Fruit fly (Drosophila melanogaster) whole organism, wandering third instar larva: ENCODE data around the gene CG16721.

ENCODE experiments used
- Dif ChIP-seq: fragments of 200-275, 200-300 bp; sonication (Bioruptor generic); optimal IDR thresholded peaks from 2 replicates; lab custom pipeline; 2018; ENCODE audit warnings: missing biosample characterization, missing genetic modification characterization; ENCODE audit not compliant: partially characterized antibody
- Hnf4 ChIP-seq: fragments of 200-800 bp; sonication (Bioruptor generic); optimal IDR thresholded peaks from 2 replicates; lab custom pipeline; 2016; ENCODE audit warnings: missing biosample characterization, mild to moderate bottlenecking, missing genetic modification characterization
- Hr78 ChIP-seq: fragments of >200 bp; optimal IDR thresholded peaks from 2 replicates; lab custom pipeline; 2017; ENCODE audit warnings: missing biosample characterization, missing genetic modification characterization
- Hr83 ChIP-seq: fragments of 200-300 bp; sonication (Bioruptor generic); optimal IDR thresholded peaks from 2 replicates; lab custom pipeline; 2016; ENCODE audit warnings: missing biosample characterization, mild to moderate bottlenecking, missing genetic modification characterization, moderate library complexity; ENCODE audit not compliant: poor library complexity, severe bottlenecking
- Mio ChIP-seq: sonication (Bioruptor generic); optimal IDR thresholded peaks from 2 replicates; lab custom pipeline; 2016; ENCODE audit warnings: missing biosample characterization, missing genetic modification characterization
- N ChIP-seq: fragments of >200 bp; optimal IDR thresholded peaks from 2 replicates; lab custom pipeline; 2018; ENCODE audit warnings: missing biosample characterization, missing external identifiers, missing genetic modification characterization
- OdsH ChIP-seq: fragments of 200-800 bp; sonication (Bioruptor generic); optimal IDR thresholded peaks from 2 replicates; lab custom pipeline; 2016; ENCODE audit warnings: missing biosample characterization, mild to moderate bottlenecking, missing genetic modification characterization
- Rel ChIP-seq, 2 experiments: fragments of 200-800 bp; sonication (Bioruptor generic) in 1 of 2; optimal IDR thresholded peaks; 2 replicates in 1 of 2; 3 replicates in 1 of 2; lab custom pipeline; 2016 to 2019; ENCODE audit warnings: mild to moderate bottlenecking in 2 of 2, missing biosample characterization in 2 of 2, missing genetic modification characterization in 2 of 2, moderate library complexity in 1 of 2
- Sp1 ChIP-seq: fragments of 200-800 bp; sonication (Bioruptor generic); optimal IDR thresholded peaks from 3 replicates; lab custom pipeline; 2019; ENCODE audit warnings: missing biosample characterization, mild to moderate bottlenecking, missing genetic modification characterization, moderate library complexity
- br ChIP-seq: fragments of 200-800 bp; sonication (Bioruptor generic); optimal IDR thresholded peaks from 2 replicates; lab custom pipeline; 2016; ENCODE audit warnings: missing biosample characterization, missing genetic modification characterization
- pan ChIP-seq: fragments of >200 bp; optimal IDR thresholded peaks from 2 replicates; lab custom pipeline; 2017
- psq ChIP-seq: fragments of 200-800 bp; sonication (Bioruptor generic); optimal IDR thresholded peaks from 3 replicates; lab custom pipeline; 2017; ENCODE audit warnings: missing biosample characterization, mild to moderate bottlenecking, missing genetic modification characterization, moderate library complexity

DNA sequence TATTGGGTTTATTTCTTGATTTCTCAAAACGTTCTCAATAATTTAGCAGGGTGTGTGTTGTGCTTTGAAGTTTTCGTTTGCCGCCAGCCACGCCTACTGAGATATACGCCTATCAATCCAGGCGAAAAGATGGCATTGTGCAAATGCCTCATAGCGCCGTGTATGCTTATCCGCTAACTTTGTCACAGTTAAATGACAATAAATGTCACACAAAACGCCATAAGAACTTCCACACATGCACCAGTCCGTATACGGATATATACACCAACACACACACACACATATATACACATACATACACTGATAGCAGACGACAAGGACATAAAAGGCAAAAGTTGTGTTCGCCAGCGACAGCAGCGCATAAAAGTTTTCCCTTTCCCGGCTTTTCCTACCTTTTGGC is 14.6 kb upstream of the CG16721 start, which contains the start of gene CG43137:
- TF ChIP-seq Hr83 (GFP tag; lab: Kevin White, UChicago): no peak
- TF ChIP-seq Mio (GFP tag; lab: Kevin White, UChicago): no peak
- no peak for TF ChIP-seq Rel (GFP tag; optimal IDR thresholded peaks at IDR 0.05; lab: Kevin White, UChicago)
- no peak for TF ChIP-seq Rel (tag; optimal IDR thresholded peaks at IDR 0.05; lab: Kevin White, UChicago)
- no peak for TF ChIP-seq Hr78 (GFP tag; lab: Kevin White, UChicago)
- TF ChIP-seq pan (lab: Kevin White, UChicago): no peak
- no peak for TF ChIP-seq Sp1 (GFP tag; lab: Kevin White, UChicago)
- no peak for TF ChIP-seq Dif (GFP tag; lab: Kevin White, UChicago)
- no peak for TF ChIP-seq br (GFP tag; lab: Kevin White, UChicago)
- no peak for TF ChIP-seq psq (GFP tag; lab: Kevin White, UChicago)
- TF ChIP-seq Hnf4: no peak
- no peak for TF ChIP-seq N
- no peak for TF ChIP-seq OdsH
